Worm (Caenorhabditis elegans) whole organism, L4/young adult: ENCODE data around the gene dhp-2.

Source experiments
- dao-5 ChIP-seq: sonication (generic microtip); optimal IDR thresholded peaks from 2 replicates; lab custom pipeline; 2016; ENCODE audit warnings: missing genotype, missing genetic modification characterization, moderate library complexity, missing compliant biosample characterization
- him-1 ChIP-seq: sonication (generic microtip); optimal IDR thresholded peaks from 2 replicates; lab custom pipeline; 2016; ENCODE audit warnings: missing genotype, missing genetic modification reagents, missing genetic modification characterization, missing compliant biosample characterization

- TF ChIP-seq him-1 (tag; lab: Kevin White, UChicago) (no peak), dao-5 (tag; lab: Kevin White, UChicago) (no peak)
These were observed 1.6 kb upstream of the dhp-2 start, which contains the start of gene C47E12.14 for ce11 chrIV:9976284-9976683.
